Fruit fly (Drosophila melanogaster) whole organism, embryonic: ENCODE measurements around the gene Rbfox1.

Source experiments
- Adf1 ChIP-seq: fragments of 200-800 bp; sonication (Bioruptor generic); IDR thresholded peaks from 2 replicates; pipeline ENCODE4 v1.3.6; 2022; ENCODE audit warnings: missing biosample characterization, missing genetic modification characterization
- C15 ChIP-seq: fragments of 200-800 bp; sonication (Bioruptor generic); IDR thresholded peaks from 3 replicates; pipeline ENCODE4 v1.3.6; 2022; ENCODE audit warnings: missing biosample characterization, missing genetic modification characterization
- CG10267 ChIP-seq: fragments of 200-800 bp; sonication (Bioruptor generic); optimal IDR thresholded peaks from 2 replicates; lab custom pipeline; 2018; ENCODE audit warnings: missing biosample characterization, mild to moderate bottlenecking, missing genetic modification characterization, moderate library complexity
- CG11696 ChIP-seq: fragments of 200-800 bp; sonication (Bioruptor generic); IDR thresholded peaks from 2 replicates; pipeline ENCODE4 v1.3.6; 2022; ENCODE audit warnings: missing biosample characterization, missing genetic modification characterization
- CG13287 ChIP-seq: fragments of 200-800 bp; sonication (Bioruptor generic); IDR thresholded peaks from 2 replicates; pipeline ENCODE4 v1.3.6; 2022; ENCODE audit warnings: missing biosample characterization, missing genetic modification characterization; ENCODE audit not compliant: partially characterized antibody
- CG14965 ChIP-seq: fragments of 200-800 bp; sonication (Bioruptor generic); optimal IDR thresholded peaks from 2 replicates; lab custom pipeline; 2016; ENCODE audit warnings: missing biosample characterization, missing genetic modification characterization, borderline replicate concordance
- CG15011 ChIP-seq: fragments of 200-800 bp; sonication (Bioruptor generic); optimal IDR thresholded peaks from 3 replicates; lab custom pipeline; 2018; ENCODE audit warnings: missing biosample characterization, mild to moderate bottlenecking, missing genetic modification characterization
- CG15073 ChIP-seq: fragments of 200-800 bp; sonication (Bioruptor generic); optimal IDR thresholded peaks from 2 replicates; lab custom pipeline; 2016; ENCODE audit warnings: missing biosample characterization, missing genetic modification characterization
- CG15696 ChIP-seq: fragments of 200-800 bp; sonication (Bioruptor generic); optimal IDR thresholded peaks from 2 replicates; lab custom pipeline; 2019; ENCODE audit warnings: missing biosample characterization, mild to moderate bottlenecking, missing genetic modification characterization, moderate library complexity
- CG1602 ChIP-seq: fragments of 200-800 bp; sonication (Bioruptor generic); optimal IDR thresholded peaks from 3 replicates; lab custom pipeline; 2016; ENCODE audit warnings: missing biosample characterization, missing genetic modification characterization
- CG1832 ChIP-seq: fragments of 200-800 bp; sonication (Bioruptor generic); optimal IDR thresholded peaks from 2 replicates; lab custom pipeline; 2017; ENCODE audit warnings: missing biosample characterization, mild to moderate bottlenecking, missing genetic modification characterization, inconsistent platforms
- CG18476 ChIP-seq: fragments of 200-800 bp; sonication (Bioruptor generic); optimal IDR thresholded peaks from 2 replicates; lab custom pipeline; 2016; ENCODE audit warnings: missing biosample characterization, mild to moderate bottlenecking, missing genetic modification characterization
- CG2199 ChIP-seq: fragments of 200-800 bp; sonication (Bioruptor generic); IDR thresholded peaks from 3 replicates; pipeline ENCODE4 v1.3.6; 2022; ENCODE audit warnings: missing biosample characterization, missing genetic modification characterization
- CG30020 ChIP-seq: fragments of 200-800 bp; optimal IDR thresholded peaks from 2 replicates; lab custom pipeline; 2019; ENCODE audit warnings: missing biosample characterization, mild to moderate bottlenecking, missing genetic modification characterization, moderate library complexity
- CG32772 ChIP-seq: fragments of 200-800 bp; sonication (Bioruptor generic); IDR thresholded peaks from 2 replicates; pipeline ENCODE4 v1.3.6; 2022; ENCODE audit warnings: missing biosample characterization, missing genetic modification characterization
- CG33213 ChIP-seq: fragments of 200-800 bp; sonication (Bioruptor generic); optimal IDR thresholded peaks from 3 replicates; lab custom pipeline; 2016; ENCODE audit warnings: missing biosample characterization, missing genetic modification characterization
- CG7987 ChIP-seq: fragments of 200-800 bp; sonication (Bioruptor generic); optimal IDR thresholded peaks from 2 replicates; lab custom pipeline; 2018; ENCODE audit warnings: missing biosample characterization, mild to moderate bottlenecking, missing genetic modification characterization, moderate library complexity
- CG9797 ChIP-seq: fragments of 200-800 bp; sonication (Bioruptor generic); optimal IDR thresholded peaks from 3 replicates; lab custom pipeline; 2018; ENCODE audit warnings: missing biosample characterization, mild to moderate bottlenecking, missing genetic modification characterization
- Dad ChIP-seq: fragments of 200-800 bp; sonication (Bioruptor generic); optimal IDR thresholded peaks from 3 replicates; lab custom pipeline; 2016; ENCODE audit warnings: missing biosample characterization, missing genetic modification characterization
- E2f1 ChIP-seq: fragments of 200-800 bp; sonication (Bioruptor generic); IDR thresholded peaks from 2 replicates; pipeline ENCODE4 v1.3.6; 2022; ENCODE audit warnings: missing biosample characterization, missing genetic modification characterization
- Fer1 ChIP-seq: fragments of 200-800 bp; sonication (Bioruptor generic); optimal IDR thresholded peaks from 2 replicates; lab custom pipeline; 2017; ENCODE audit warnings: missing biosample characterization, mild to moderate bottlenecking, missing genetic modification characterization
- HHEX ChIP-seq: fragments of 200-800 bp; sonication (Bioruptor generic); optimal IDR thresholded peaks from 3 replicates; lab custom pipeline; 2017; ENCODE audit warnings: missing biosample characterization, mild to moderate bottlenecking, missing genetic modification characterization, missing genetic modification reagents
- Kr ChIP-seq: fragments of 200-800 bp; sonication (Bioruptor generic); optimal IDR thresholded peaks from 2 replicates; lab custom pipeline; 2017; ENCODE audit warnings: missing biosample characterization, mild to moderate bottlenecking, missing genetic modification characterization
- Med ChIP-seq: fragments of 200-800 bp; sonication (Bioruptor generic); peaks from one replicate; lab custom pipeline; 2016; ENCODE audit warnings: missing biosample characterization, missing genetic modification characterization, mild to moderate bottlenecking, inconsistent platforms, moderate library complexity
- NK7.1 ChIP-seq: fragments of 200-800 bp; sonication (Bioruptor generic); optimal IDR thresholded peaks from 3 replicates; lab custom pipeline; 2016; ENCODE audit warnings: missing biosample characterization, missing genetic modification characterization
- Ptx1 ChIP-seq: fragments of 200-800 bp; sonication (Bioruptor generic); IDR thresholded peaks from 2 replicates; pipeline ENCODE4 v1.3.6; 2022; ENCODE audit warnings: missing biosample characterization, missing genetic modification characterization
- Trl ChIP-seq, 3 experiments: fragments of >200 bp in 2 of 3; fragments of 200-800 bp in 1 of 3; sonication (Bioruptor generic) in 1 of 3; optimal IDR thresholded peaks; 2 replicates in 1 of 3; 3 replicates in 2 of 3; lab custom pipeline; 2016 to 2017; ENCODE audit warnings: missing biosample characterization in 1 of 3, missing genetic modification characterization in 1 of 3
- abd-A ChIP-seq: fragments of 200-800 bp; sonication (Bioruptor generic); optimal IDR thresholded peaks from 3 replicates; lab custom pipeline; 2019; ENCODE audit warnings: missing biosample characterization, mild to moderate bottlenecking, missing genetic modification characterization, moderate library complexity
- ase ChIP-seq: fragments of 200-800 bp; sonication (Bioruptor generic); IDR thresholded peaks from 3 replicates; pipeline ENCODE4 v1.3.6; 2022; ENCODE audit warnings: missing biosample characterization, missing genetic modification characterization
- az2 ChIP-seq: fragments of 200-800 bp; sonication (Bioruptor generic); optimal IDR thresholded peaks from 3 replicates; lab custom pipeline; 2016; ENCODE audit warnings: missing biosample characterization, missing genetic modification characterization
- btn ChIP-seq: fragments of 200-800 bp; sonication (Bioruptor generic); optimal IDR thresholded peaks from 2 replicates; lab custom pipeline; 2016; ENCODE audit warnings: missing biosample characterization, missing genetic modification characterization
- chm ChIP-seq: fragments of 200-800 bp; sonication (Bioruptor generic); IDR thresholded peaks from 2 replicates; pipeline ENCODE4 v1.3.6; 2022; ENCODE audit warnings: missing biosample characterization, missing genetic modification characterization
- ci ChIP-seq: fragments of 200-800 bp; sonication (Bioruptor generic); IDR thresholded peaks from 3 replicates; pipeline ENCODE4 v1.3.6; 2022; ENCODE audit warnings: missing biosample characterization, missing genetic modification characterization
- crc ChIP-seq: fragments of 200-800 bp; sonication (Bioruptor generic); optimal IDR thresholded peaks from 2 replicates; lab custom pipeline; 2016; ENCODE audit warnings: missing biosample characterization, missing genetic modification characterization
- fd96Cb ChIP-seq: fragments of 200-800 bp; sonication (Bioruptor generic); optimal IDR thresholded peaks from 2 replicates; lab custom pipeline; 2018; ENCODE audit warnings: missing biosample characterization, mild to moderate bottlenecking, missing genetic modification characterization, moderate library complexity
- gem ChIP-seq: fragments of 200-800 bp; sonication (Bioruptor generic); optimal IDR thresholded peaks from 2 replicates; lab custom pipeline; 2019; ENCODE audit warnings: missing biosample characterization, mild to moderate bottlenecking, missing genetic modification characterization, moderate library complexity
- jigr1 ChIP-seq: fragments of 200-800 bp; sonication (Bioruptor generic); IDR thresholded peaks from 3 replicates; pipeline ENCODE4 v1.3.6; 2022; ENCODE audit warnings: missing biosample characterization, missing genetic modification characterization
- nom ChIP-seq: fragments of 200-800 bp; sonication (Bioruptor generic); optimal IDR thresholded peaks from 2 replicates; lab custom pipeline; 2017; ENCODE audit warnings: missing biosample characterization, missing genetic modification characterization, mild to moderate bottlenecking, moderate library complexity, missing genetic modification reagents
- pros ChIP-seq: fragments of 200-800 bp; sonication (Bioruptor generic); optimal IDR thresholded peaks from 3 replicates; lab custom pipeline; 2019; ENCODE audit warnings: missing biosample characterization, mild to moderate bottlenecking, missing genetic modification characterization, moderate library complexity
- psq ChIP-seq: fragments of 200-800 bp; sonication (Bioruptor generic); optimal IDR thresholded peaks from 2 replicates; lab custom pipeline; 2017; ENCODE audit warnings: missing biosample characterization, missing genetic modification characterization
- sens ChIP-seq: fragments of 200-800 bp; sonication (Bioruptor generic); peaks from one replicate; lab custom pipeline; 2016; ENCODE audit warnings: missing biosample characterization, missing genetic modification characterization
- sqz ChIP-seq: fragments of 200-800 bp; sonication (Bioruptor generic); optimal IDR thresholded peaks from 3 replicates; lab custom pipeline; 2018; ENCODE audit warnings: missing biosample characterization, mild to moderate bottlenecking, missing genetic modification characterization
- ssp ChIP-seq: fragments of 200-800 bp; sonication (Bioruptor generic); IDR thresholded peaks from 2 replicates; pipeline ENCODE4 v1.3.6; 2022; ENCODE audit warnings: missing biosample characterization, missing genetic modification characterization
- sug ChIP-seq: fragments of 200-800 bp; optimal IDR thresholded peaks from 2 replicates; lab custom pipeline; 2019; ENCODE audit warnings: missing biosample characterization, mild to moderate bottlenecking, missing genetic modification characterization, moderate library complexity
- tap ChIP-seq: fragments of 200-800 bp; optimal IDR thresholded peaks from 3 replicates; lab custom pipeline; 2019; ENCODE audit warnings: missing biosample characterization, mild to moderate bottlenecking, missing genetic modification characterization, moderate library complexity
- unpg ChIP-seq: fragments of 200-800 bp; sonication (Bioruptor generic); optimal IDR thresholded peaks from 3 replicates; lab custom pipeline; 2018; ENCODE audit warnings: missing biosample characterization, mild to moderate bottlenecking, missing genetic modification characterization, moderate library complexity
- vnd ChIP-seq: fragments of 200-800 bp; sonication (Bioruptor generic); IDR thresholded peaks from 3 replicates; pipeline ENCODE4 v1.3.6; 2022; ENCODE audit warnings: missing biosample characterization, missing genetic modification characterization; ENCODE audit not compliant: partially characterized antibody
- zf30C ChIP-seq: fragments of 200-800 bp; sonication (Bioruptor generic); optimal IDR thresholded peaks from 3 replicates; lab custom pipeline; 2018; ENCODE audit warnings: missing biosample characterization, mild to moderate bottlenecking, missing genetic modification characterization

Rbfox1 gene

dm6 chr3L:10517451-10518385 lies 36.5 kb downstream of the Rbfox1 start:
- TF ChIP-seq Dad (GFP tag; lab: Kevin White, UChicago) (no peak), abd-A (peak; percentile 32), sqz (GFP tag; lab: Kevin White, UChicago) (peak; percentile 77), crc (GFP tag; lab: Kevin White, UChicago) (no peak), nom (GFP tag; lab: Kevin White, UChicago) (no peak), CG1602 (GFP tag; lab: Kevin White, UChicago) (no peak), sens (peak; percentile 74), CG9797 (GFP tag; lab: Kevin White, UChicago) (no peak), unpg (GFP tag; lab: Kevin White, UChicago) (no peak), jigr1 (GFP tag; lab: Robert Waterston, UW) (no peak), C15 (GFP tag; lab: Robert Waterston, UW) (no peak), CG15073 (GFP tag; lab: Kevin White, UChicago) (peak; percentile 62), zf30C (GFP tag; lab: Kevin White, UChicago) (peak; percentile 78), chm (GFP tag; lab: Robert Waterston, UW) (peak; percentile 29; the same call in 1 of the 2 replicates), CG30020 (tag; lab: Kevin White, UChicago) (no peak), gem (no peak), Trl (optimal IDR thresholded peaks at IDR 0.05; lab: Kevin White, UChicago) (peak; percentile 27 to 38), Trl (GFP tag; optimal IDR thresholded peaks at IDR 0.05; lab: Kevin White, UChicago) (no peak), Fer1 (GFP tag; lab: Kevin White, UChicago) (no peak), ase (GFP tag; lab: Robert Waterston, UW) (no peak), CG14965 (GFP tag; lab: Kevin White, UChicago) (no peak), CG32772 (GFP tag; lab: Robert Waterston, UW) (0 out of 2 replicates have a peak, but pooled peaks have one; percentile 36), HHEX (GFP tag; lab: Kevin White, UChicago) (no peak), btn (GFP tag; lab: Kevin White, UChicago) (no peak), CG15011 (GFP tag; lab: Kevin White, UChicago) (no peak), Adf1 (GFP tag; lab: Robert Waterston, UW) (no peak), pros (peak; percentile 1), CG13287 (0 out of 2 replicates have a peak, but pooled peaks have one; percentile 7), ci (GFP tag; lab: Robert Waterston, UW) (0 out of 3 replicates have a peak, but pooled peaks have one; percentile 20), NK7.1 (no peak), tap (tag; lab: Kevin White, UChicago) (no peak), sug (tag; lab: Kevin White, UChicago) (no peak), CG10267 (tag; lab: Kevin White, UChicago) (no peak), psq (GFP tag; lab: Kevin White, UChicago) (peak; percentile 76), vnd (GFP tag; lab: Robert Waterston, UW) (no peak), CG7987 (GFP tag; lab: Kevin White, UChicago) (no peak), az2 (GFP tag; lab: Kevin White, UChicago) (no peak), CG18476 (no peak), fd96Cb (no peak), CG1832 (GFP tag; lab: Kevin White, UChicago) (peak; percentile 87), ssp (no peak), Ptx1 (GFP tag; lab: Robert Waterston, UW) (no peak), CG2199 (GFP tag; lab: Robert Waterston, UW) (peak; percentile 36; the same call in 2 of the 3 replicates), CG15696 (no peak), CG11696 (GFP tag; lab: Robert Waterston, UW) (no peak), E2f1 (GFP tag; lab: Robert Waterston, UW) (no peak), Kr (GFP tag; lab: Kevin White, UChicago) (no peak), CG33213 (no peak), Med (peak; percentile 20)
